Fruit fly (Drosophila melanogaster) whole organism, embryonic: ENCODE results near the gene Hacd1.

Experiments
- ATbp ChIP-seq: fragments of 200-800 bp; sonication (Bioruptor generic); optimal IDR thresholded peaks from 2 replicates; lab custom pipeline; 2017; ENCODE audit warnings: missing biosample characterization, mild to moderate bottlenecking, missing genetic modification characterization, missing genetic modification reagents
- Atf3 ChIP-seq: fragments of 200-800 bp; sonication (Bioruptor generic); optimal IDR thresholded peaks from 3 replicates; lab custom pipeline; 2016; ENCODE audit warnings: missing biosample characterization, missing genetic modification characterization
- B-H2 ChIP-seq: fragments of 200-800 bp; sonication (Bioruptor generic); optimal IDR thresholded peaks from 2 replicates; lab custom pipeline; 2018; ENCODE audit warnings: missing biosample characterization, mild to moderate bottlenecking, missing genetic modification characterization
- CG10431 ChIP-seq: fragments of 200-800 bp; sonication (Bioruptor generic); optimal IDR thresholded peaks from 3 replicates; lab custom pipeline; 2018; ENCODE audit warnings: missing biosample characterization, mild to moderate bottlenecking, missing genetic modification characterization
- CG10462 ChIP-seq: fragments of 200-800 bp; sonication (Bioruptor generic); optimal IDR thresholded peaks from 2 replicates; lab custom pipeline; 2016; ENCODE audit warnings: missing biosample characterization, missing genetic modification characterization
- CG11247 ChIP-seq: fragments of 200-800 bp; sonication (Bioruptor generic); IDR thresholded peaks from 2 replicates; pipeline ENCODE4 v1.3.6; 2022; ENCODE audit warnings: missing biosample characterization, missing genetic modification characterization
- CG12744 ChIP-seq: fragments of 200-800 bp; sonication (Bioruptor generic); optimal IDR thresholded peaks from 2 replicates; lab custom pipeline; 2016; ENCODE audit warnings: missing biosample characterization, missing genetic modification characterization
- CG12769 ChIP-seq: fragments of 200-800 bp; sonication (Bioruptor generic); optimal IDR thresholded peaks from 2 replicates; lab custom pipeline; 2019; ENCODE audit warnings: missing biosample characterization, mild to moderate bottlenecking, missing genetic modification characterization, moderate library complexity
- CG13296 ChIP-seq: fragments of 200-800 bp; sonication (Bioruptor generic); optimal IDR thresholded peaks from 3 replicates; lab custom pipeline; 2018; ENCODE audit warnings: missing biosample characterization, mild to moderate bottlenecking, missing genetic modification characterization
- CG15073 ChIP-seq: fragments of 200-800 bp; sonication (Bioruptor generic); optimal IDR thresholded peaks from 2 replicates; lab custom pipeline; 2016; ENCODE audit warnings: missing biosample characterization, missing genetic modification characterization
- CG15514 ChIP-seq: fragments of 200-800 bp; sonication (Bioruptor generic); optimal IDR thresholded peaks from 3 replicates; lab custom pipeline; 2017; ENCODE audit warnings: missing biosample characterization, missing genetic modification characterization, mild to moderate bottlenecking, moderate library complexity, missing genetic modification reagents
- CG17361 ChIP-seq: fragments of 200-800 bp; sonication (Bioruptor generic); IDR thresholded peaks from 3 replicates; pipeline ENCODE4 v1.3.6; 2022; ENCODE audit warnings: missing biosample characterization, missing genetic modification characterization
- CG17829 ChIP-seq: fragments of 200-800 bp; optimal IDR thresholded peaks from 2 replicates; lab custom pipeline; 2019; ENCODE audit warnings: missing biosample characterization, mild to moderate bottlenecking, missing genetic modification characterization, moderate library complexity
- CG3065 ChIP-seq: fragments of 200-800 bp; sonication (Bioruptor generic); optimal IDR thresholded peaks from 2 replicates; lab custom pipeline; 2016; ENCODE audit warnings: missing biosample characterization, missing genetic modification characterization
- CG31224 ChIP-seq: fragments of 200-800 bp; sonication (Bioruptor generic); IDR thresholded peaks from 2 replicates; pipeline ENCODE4 v1.3.6; 2022; ENCODE audit warnings: missing biosample characterization, missing genetic modification characterization
- CG4820 ChIP-seq: fragments of 200-800 bp; sonication (Bioruptor generic); optimal IDR thresholded peaks from 3 replicates; lab custom pipeline; 2016; ENCODE audit warnings: missing biosample characterization, missing genetic modification characterization
- CG5180 ChIP-seq: fragments of 200-800 bp; sonication (Bioruptor generic); optimal IDR thresholded peaks from 3 replicates; lab custom pipeline; 2017; ENCODE audit warnings: missing biosample characterization, missing genetic modification characterization, mild to moderate bottlenecking, moderate library complexity, missing genetic modification reagents
- CG5245 ChIP-seq: fragments of 200-800 bp; sonication (Bioruptor generic); optimal IDR thresholded peaks from 3 replicates; lab custom pipeline; 2016; ENCODE audit warnings: missing biosample characterization, missing genetic modification characterization
- CG7556 ChIP-seq: fragments of 200-800 bp; sonication (Bioruptor generic); optimal IDR thresholded peaks from 2 replicates; lab custom pipeline; 2017; ENCODE audit warnings: missing biosample characterization, mild to moderate bottlenecking, missing genetic modification characterization
- CG7839 ChIP-seq: fragments of 200-800 bp; sonication (Bioruptor generic); optimal IDR thresholded peaks from 3 replicates; lab custom pipeline; 2018; ENCODE audit warnings: missing biosample characterization, mild to moderate bottlenecking, missing genetic modification characterization, moderate library complexity
- CG9817 ChIP-seq: fragments of 200-800 bp; sonication (Bioruptor generic); optimal IDR thresholded peaks from 2 replicates; lab custom pipeline; 2018; ENCODE audit warnings: missing biosample characterization, mild to moderate bottlenecking, missing genetic modification characterization, moderate library complexity
- CoRest ChIP-seq: fragments of 200-800 bp; sonication (Bioruptor generic); optimal IDR thresholded peaks from 3 replicates; lab custom pipeline; 2018; ENCODE audit warnings: missing biosample characterization, mild to moderate bottlenecking, missing genetic modification characterization, moderate library complexity
- Drgx ChIP-seq: fragments of 200-800 bp; sonication (Bioruptor generic); IDR thresholded peaks from 2 replicates; pipeline ENCODE4 v1.3.6; 2022; ENCODE audit warnings: missing biosample characterization, missing genetic modification characterization
- Ets97D ChIP-seq: fragments of 200-800 bp; sonication (Bioruptor generic); optimal IDR thresholded peaks from 3 replicates; lab custom pipeline; 2016; ENCODE audit warnings: missing biosample characterization, missing genetic modification characterization
- Hsf ChIP-seq: fragments of 200-800 bp; sonication (Bioruptor generic); optimal IDR thresholded peaks from 3 replicates; lab custom pipeline; 2016; ENCODE audit warnings: missing biosample characterization, missing genetic modification characterization
- Jarid2 ChIP-seq: fragments of 200-800 bp; sonication (Bioruptor generic); optimal IDR thresholded peaks from 3 replicates; lab custom pipeline; 2017; ENCODE audit warnings: mild to moderate bottlenecking, missing biosample characterization, missing genetic modification reagents, missing genetic modification characterization
- Mes4 ChIP-seq: fragments of 200-800 bp; sonication (Bioruptor generic); optimal IDR thresholded peaks from 2 replicates; lab custom pipeline; 2016; ENCODE audit warnings: missing biosample characterization, missing genetic modification characterization
- NC2α ChIP-seq: fragments of 200-800 bp; sonication (Bioruptor generic); optimal IDR thresholded peaks from 2 replicates; lab custom pipeline; 2016; ENCODE audit warnings: missing biosample characterization, missing genetic modification characterization
- Pdp1 ChIP-seq, 2 experiments: fragments of 200-800 bp; sonication (Bioruptor generic); optimal IDR thresholded peaks; 3 replicates each; lab custom pipeline; 2016; ENCODE audit warnings: missing biosample characterization in 2 of 2, missing genetic modification characterization in 2 of 2, mild to moderate bottlenecking in 1 of 2, moderate library complexity in 1 of 2
- Taf1 ChIP-seq: fragments of 200-800 bp; sonication (Bioruptor generic); IDR thresholded peaks from 2 replicates; pipeline ENCODE4 v1.3.6; 2022; ENCODE audit warnings: missing biosample characterization, missing genetic modification characterization
- ab ChIP-seq: fragments of 200-800 bp; sonication (Bioruptor generic); optimal IDR thresholded peaks from 2 replicates; lab custom pipeline; 2016; ENCODE audit warnings: missing biosample characterization, missing genetic modification characterization
- al ChIP-seq: fragments of 200-800 bp; sonication (Bioruptor generic); IDR thresholded peaks from 2 replicates; pipeline ENCODE4 v1.3.6; 2022; ENCODE audit warnings: missing biosample characterization, missing genetic modification characterization
- amos ChIP-seq: fragments of 200-800 bp; sonication (Bioruptor generic); IDR thresholded peaks from 2 replicates; pipeline ENCODE4 v1.3.6; 2022; ENCODE audit warnings: missing biosample characterization, missing genetic modification characterization; ENCODE audit not compliant: partially characterized antibody
- bcd ChIP-seq: fragments of 200-800 bp; sonication (Bioruptor generic); optimal IDR thresholded peaks from 2 replicates; lab custom pipeline; 2017; ENCODE audit warnings: missing biosample characterization, mild to moderate bottlenecking, missing genetic modification characterization
- bowl ChIP-seq: fragments of 200-800 bp; sonication (Bioruptor generic); IDR thresholded peaks from 2 replicates; pipeline ENCODE4 v1.3.6; 2022; ENCODE audit warnings: missing biosample characterization, missing genetic modification characterization
- chinmo ChIP-seq: fragments of 200-800 bp; sonication (Bioruptor generic); IDR thresholded peaks from 4 replicates; pipeline ENCODE4 v1.3.6; 2022; ENCODE audit warnings: missing biosample characterization, missing genetic modification characterization; ENCODE audit not compliant: partially characterized antibody
- ems ChIP-seq: fragments of 200-800 bp; sonication (Bioruptor generic); optimal IDR thresholded peaks from 3 replicates; lab custom pipeline; 2016; ENCODE audit warnings: missing biosample characterization, missing genetic modification characterization
- fu2 ChIP-seq: fragments of 200-800 bp; sonication (Bioruptor generic); optimal IDR thresholded peaks from 2 replicates; lab custom pipeline; 2016; ENCODE audit warnings: missing biosample characterization, missing genetic modification characterization
- gcm2 ChIP-seq: fragments of 200-800 bp; sonication (Bioruptor generic); optimal IDR thresholded peaks from 2 replicates; lab custom pipeline; 2016; ENCODE audit warnings: missing biosample characterization, missing genetic modification characterization
- grn ChIP-seq: fragments of 200-800 bp; sonication (Bioruptor generic); optimal IDR thresholded peaks from 3 replicates; lab custom pipeline; 2017; ENCODE audit warnings: missing biosample characterization, missing genetic modification characterization
- hbn ChIP-seq: fragments of 200-800 bp; sonication (Bioruptor generic); IDR thresholded peaks from 2 replicates; pipeline ENCODE4 v1.3.6; 2022; ENCODE audit warnings: missing biosample characterization, missing genetic modification characterization; ENCODE audit not compliant: partially characterized antibody
- jigr1 ChIP-seq: fragments of 200-800 bp; sonication (Bioruptor generic); IDR thresholded peaks from 3 replicates; pipeline ENCODE4 v1.3.6; 2022; ENCODE audit warnings: missing biosample characterization, missing genetic modification characterization
- klu ChIP-seq: fragments of 200-800 bp; sonication (Bioruptor generic); IDR thresholded peaks from 2 replicates; pipeline ENCODE4 v1.3.6; 2022; ENCODE audit warnings: missing biosample characterization, missing genetic modification characterization
- p53 ChIP-seq: fragments of 200-800 bp; sonication (Bioruptor generic); optimal IDR thresholded peaks from 2 replicates; lab custom pipeline; 2016; ENCODE audit warnings: missing biosample characterization, missing genetic modification characterization
- pum ChIP-seq: fragments of 200-800 bp; sonication (Bioruptor generic); optimal IDR thresholded peaks from 2 replicates; lab custom pipeline; 2016; ENCODE audit warnings: missing biosample characterization, missing genetic modification characterization
- vnd ChIP-seq: fragments of 200-800 bp; sonication (Bioruptor generic); IDR thresholded peaks from 3 replicates; pipeline ENCODE4 v1.3.6; 2022; ENCODE audit warnings: missing biosample characterization, missing genetic modification characterization; ENCODE audit not compliant: partially characterized antibody
- wor ChIP-seq: fragments of 200-800 bp; sonication (Bioruptor generic); IDR thresholded peaks from 2 replicates; pipeline ENCODE4 v1.3.6; 2022; ENCODE audit warnings: missing biosample characterization, missing genetic modification characterization
- zfh2 ChIP-seq: fragments of 200-800 bp; sonication (Bioruptor generic); optimal IDR thresholded peaks from 2 replicates; lab custom pipeline; 2016; ENCODE audit warnings: missing biosample characterization, missing genetic modification characterization

Hacd1 gene

dm6 chr2L:12026458-12027431 lies 24.7 kb upstream of the Hacd1 start (continued):
- TF ChIP-seq Drgx (GFP tag; lab: Robert Waterston, UW) (peak; percentile 75), CG9817 (tag; lab: Kevin White, UChicago) (peak; percentile 24), bowl (no peak), hbn (GFP tag; lab: Robert Waterston, UW) (no peak), CG12744 (GFP tag; lab: Kevin White, UChicago) (no peak), vnd (no peak), CG4820 (GFP tag; lab: Kevin White, UChicago) (peak; percentile 35), Taf1 (GFP tag; lab: Robert Waterston, UW) (peak; percentile 29; the same call in 1 of the 2 replicates), Pdp1 (GFP tag; optimal IDR thresholded peaks at IDR 0.05; lab: Kevin White, UChicago) (peak in 1 of 2 experiments; percentile 37), pum (no peak), CG10431 (GFP tag; lab: Kevin White, UChicago) (peak; percentile 17), chinmo (0 out of 4 replicates have a peak, but pooled peaks have one; percentile 64), CG3065 (GFP tag; lab: Kevin White, UChicago) (no peak), wor (GFP tag; lab: Robert Waterston, UW) (no peak; the same call in 1 of the 2 replicates), amos (GFP tag; lab: Robert Waterston, UW) (no peak), Atf3 (GFP tag; lab: Kevin White, UChicago) (peak; percentile 5), Jarid2 (GFP tag; lab: Kevin White, UChicago) (no peak), ATbp (GFP tag; lab: Kevin White, UChicago) (peak; percentile 41), CoRest (peak; percentile 81), zfh2 (GFP tag; lab: Kevin White, UChicago) (no peak), CG7556 (GFP tag; lab: Kevin White, UChicago) (peak; percentile 88), al (GFP tag; lab: Robert Waterston, UW) (no peak), ab (GFP tag; lab: Kevin White, UChicago) (no peak), p53 (GFP tag; lab: Kevin White, UChicago) (no peak), Ets97D (GFP tag; lab: Kevin White, UChicago) (no peak), fu2 (GFP tag; lab: Kevin White, UChicago) (peak; percentile 11), B-H2 (GFP tag; lab: Kevin White, UChicago) (no peak), CG13296 (GFP tag; lab: Kevin White, UChicago) (peak; percentile 32), CG15073 (peak; percentile 28), klu (GFP tag; lab: Robert Waterston, UW) (0 out of 2 replicates have a peak, but pooled peaks have one; percentile 13), CG12769 (peak; percentile 22), CG31224 (peak; percentile 41; the same call in 1 of the 2 replicates), CG17829 (tag; lab: Kevin White, UChicago) (peak; percentile 63), CG7839 (tag; lab: Kevin White, UChicago) (peak; percentile 69), bcd (GFP tag; lab: Kevin White, UChicago) (peak; percentile 60), Mes4 (GFP tag; lab: Kevin White, UChicago) (peak; percentile 29), jigr1 (no peak), CG17361 (GFP tag; lab: Robert Waterston, UW) (peak; percentile 89), ems (no peak), gcm2 (GFP tag; lab: Kevin White, UChicago) (peak; percentile 47), grn (peak; percentile 95), NC2α (GFP tag; lab: Kevin White, UChicago) (peak; percentile 22), CG5180 (GFP tag; lab: Kevin White, UChicago) (peak; percentile 18), CG15514 (GFP tag; lab: Kevin White, UChicago) (peak; percentile 95), Hsf (peak; percentile 52), CG11247 (peak; percentile 31; the same call in 1 of the 2 replicates), CG10462 (peak; percentile 6), CG5245 (peak; percentile 30)
